Fruit fly (Drosophila melanogaster) whole organism, pupa: ENCODE measurements around the gene tyf.

Experiments used
- CG8301 ChIP-seq: fragments of 200-800 bp; sonication (Bioruptor generic); optimal IDR thresholded peaks from 2 replicates; lab custom pipeline; 2018; ENCODE audit warnings: missing biosample characterization, mild to moderate bottlenecking, missing genetic modification characterization
- gl ChIP-seq: fragments of 200-800 bp; sonication (Bioruptor generic); optimal IDR thresholded peaks from 2 replicates; lab custom pipeline; 2018; ENCODE audit warnings: missing biosample characterization, mild to moderate bottlenecking, missing genetic modification characterization

- TF ChIP-seq gl (tag; lab: Kevin White, UChicago) = no peak
- no peak for TF ChIP-seq CG8301 (tag; lab: Kevin White, UChicago)
Measured at dm6 chrX:4113698-4114216, 3.1 kb upstream of the tyf start, which contains the start of the genes dgt4 and Nsun2.
